Fruit fly (Drosophila melanogaster): ENCODE measurements around the gene Hsp26.
A peak's percentile ranks its signal among the peaks of the same experiment; 100 is the strongest.

Gene Hsp26

dm6 chr3L:9425838-9426237 lies 48.6 kb upstream of the Hsp26 start (continued):
- TF ChIP-seq tap (tag; optimal IDR thresholded peaks at IDR 0.05): no peak
- no peak for TF ChIP-seq CG7357 (GFP tag; IDR thresholded peaks at IDR 0.05)
- TF ChIP-seq CG15696 (tag; optimal IDR thresholded peaks at IDR 0.05): no peak
- TF ChIP-seq wek (GFP tag; optimal IDR thresholded peaks at IDR 0.05): no peak
- no peak for TF ChIP-seq maf-S (GFP tag; optimal IDR thresholded peaks at IDR 0.05)
- no peak for TF ChIP-seq peb (GFP tag; IDR thresholded peaks at IDR 0.05)
- no peak for TF ChIP-seq Stat92E (GFP tag; optimal IDR thresholded peaks at IDR 0.05)
- no peak for TF ChIP-seq CG1647 (GFP tag; optimal IDR thresholded peaks at IDR 0.05)
- TF ChIP-seq trh (GFP tag; optimal IDR thresholded peaks at IDR 0.05): no peak
- TF ChIP-seq Rx (GFP tag; IDR thresholded peaks at IDR 0.05): no peak
- TF ChIP-seq Bteb2 (GFP tag; optimal IDR thresholded peaks at IDR 0.05): no peak
- TF ChIP-seq Gug (GFP tag; IDR thresholded peaks at IDR 0.05): no peak
- TF ChIP-seq CG2678 (tag; optimal IDR thresholded peaks at IDR 0.05): peak; percentile 32
- no peak for TF ChIP-seq ind (GFP tag; optimal IDR thresholded peaks at IDR 0.05)
- TF ChIP-seq zfh1 (GFP tag; IDR thresholded peaks at IDR 0.05): no peak
- no peak for TF ChIP-seq pb (GFP tag; optimal IDR thresholded peaks at IDR 0.05)
- TF ChIP-seq dysf (GFP tag; IDR thresholded peaks at IDR 0.05): no peak
- no peak for TF ChIP-seq CG7271 (tag; optimal IDR thresholded peaks at IDR 0.05)
- no peak for TF ChIP-seq CG42726 (GFP tag; IDR thresholded peaks at IDR 0.05; ENCODE audit: partially characterized antibody)
- no peak for TF ChIP-seq sd (tag; optimal IDR thresholded peaks at IDR 0.05)
- TF ChIP-seq CG13624 (GFP tag; optimal IDR thresholded peaks at IDR 0.05): no peak
- TF ChIP-seq gem (tag; optimal IDR thresholded peaks at IDR 0.05): peak; percentile 47
- TF ChIP-seq schlank (tag; optimal IDR thresholded peaks at IDR 0.05): no peak
- no peak for TF ChIP-seq HLHmδ (GFP tag; optimal IDR thresholded peaks at IDR 0.05)
- no peak for TF ChIP-seq CG3281 (GFP tag; optimal IDR thresholded peaks at IDR 0.05)
- TF ChIP-seq CG8281 (tag; optimal IDR thresholded peaks at IDR 0.05): no peak
- TF ChIP-seq mam (GFP tag; optimal IDR thresholded peaks at IDR 0.05): peak; percentile 13
- no peak for TF ChIP-seq CG11398 (GFP tag; optimal IDR thresholded peaks at IDR 0.05)
- TF ChIP-seq CG7839 (tag; optimal IDR thresholded peaks at IDR 0.05): peak; percentile 31
- no peak for TF ChIP-seq CG4404 (GFP tag; IDR thresholded peaks at IDR 0.05)
- TF ChIP-seq tx (GFP tag; optimal IDR thresholded peaks at IDR 0.05): no peak
- no peak for TF ChIP-seq Trl (optimal IDR thresholded peaks at IDR 0.05)
- no peak for TF ChIP-seq Trl (GFP tag; optimal IDR thresholded peaks at IDR 0.05)
- TF ChIP-seq pita (GFP tag; optimal IDR thresholded peaks at IDR 0.05): no peak
- TF ChIP-seq Neu2 (GFP tag; optimal IDR thresholded peaks at IDR 0.05; ENCODE audit: borderline replicate concordance): no peak
- no peak for TF ChIP-seq salm (tag; optimal IDR thresholded peaks at IDR 0.05)
- TF ChIP-seq jing (GFP tag; optimal IDR thresholded peaks at IDR 0.05): no peak
- TF ChIP-seq CG17912 (GFP tag; optimal IDR thresholded peaks at IDR 0.05): no peak
- TF ChIP-seq nerfin-2 (GFP tag; IDR thresholded peaks at IDR 0.05; ENCODE audit: partially characterized antibody): no peak
- no peak for TF ChIP-seq sima (GFP tag; optimal IDR thresholded peaks at IDR 0.05)
- no peak for TF ChIP-seq CG14050 (GFP tag; IDR thresholded peaks at IDR 0.05)
- TF ChIP-seq CG11723 (GFP tag; optimal IDR thresholded peaks at IDR 0.05): no peak
- no peak for TF ChIP-seq CG6654 (GFP tag; optimal IDR thresholded peaks at IDR 0.05)
- no peak for TF ChIP-seq CG14860 (GFP tag; IDR thresholded peaks at IDR 0.05; ENCODE audit: partially characterized antibody)
- TF ChIP-seq CG2202 (tag; optimal IDR thresholded peaks at IDR 0.05): no peak
- no peak for TF ChIP-seq YL-1 (GFP tag; optimal IDR thresholded peaks at IDR 0.05)
- TF ChIP-seq gcm2 (GFP tag; optimal IDR thresholded peaks at IDR 0.05): no peak
- TF ChIP-seq CG2889 (GFP tag; IDR thresholded peaks at IDR 0.05): no peak
- TF ChIP-seq dati (GFP tag; IDR thresholded peaks at IDR 0.05): no peak
- TF ChIP-seq CG4707 (GFP tag; optimal IDR thresholded peaks at IDR 0.05): no peak
- TF ChIP-seq jumu (GFP tag; optimal IDR thresholded peaks at IDR 0.05): no peak
- no peak for TF ChIP-seq CoRest (tag; optimal IDR thresholded peaks at IDR 0.05)
